Fruit fly (Drosophila melanogaster): Measurements from ENCODE around the gene Invadolysin.

Gene Invadolysin

DNA sequence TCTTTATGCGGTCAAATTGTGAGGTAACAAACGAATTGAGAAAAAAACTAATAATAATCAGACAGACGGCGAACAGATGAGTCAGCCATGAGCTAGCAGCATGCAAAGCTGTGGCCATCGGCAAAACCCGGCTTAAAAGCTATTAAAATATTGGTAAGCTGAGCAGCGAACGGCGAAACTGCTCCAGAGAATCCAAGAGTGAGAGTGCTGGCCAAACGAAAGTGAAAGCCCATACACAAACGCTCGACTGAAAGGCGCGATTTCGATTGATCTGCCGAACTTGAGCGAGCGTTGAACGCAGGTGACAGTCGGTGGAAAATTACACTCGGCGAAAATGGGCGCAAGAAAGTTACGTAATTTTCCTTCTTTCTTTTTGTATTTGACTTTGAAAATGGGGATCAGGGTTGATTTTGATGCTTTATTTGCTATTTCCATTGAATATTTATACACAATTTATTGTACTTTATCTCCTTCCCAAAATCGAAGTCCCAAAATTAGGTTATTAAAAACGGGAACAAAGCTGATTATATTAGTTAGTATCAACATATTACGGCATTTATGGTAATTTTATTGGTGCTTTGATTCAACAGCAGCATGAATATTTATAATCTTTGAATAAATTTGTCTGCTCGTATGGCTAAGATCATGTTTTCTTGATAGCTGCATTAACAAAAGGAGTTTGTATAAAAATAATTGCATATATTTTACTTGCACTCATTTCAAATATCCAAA is 5.4 kb downstream of the Invadolysin start:
- TF ChIP-seq net (GFP tag; optimal IDR thresholded peaks at IDR 0.05) (no peak), CG11762 (GFP tag; optimal IDR thresholded peaks at IDR 0.05; ENCODE audit: insufficient read depth) (no peak), CG6808 (GFP tag; optimal IDR thresholded peaks at IDR 0.05) (no peak), svp (GFP tag) (peak; percentile 33), CG6163 (GFP tag; IDR thresholded peaks at IDR 0.05) (0 out of 3 replicates have a peak, but pooled peaks have one; percentile 22), acj6 (GFP tag; optimal IDR thresholded peaks at IDR 0.05) (no peak), Hr4 (GFP tag; optimal IDR thresholded peaks at IDR 0.05) (peak; percentile 56), achi (GFP tag; optimal IDR thresholded peaks at IDR 0.05) (no peak), CG9139 (GFP tag; optimal IDR thresholded peaks at IDR 0.05) (no peak), CG6276 (GFP tag; optimal IDR thresholded peaks at IDR 0.05) (peak; percentile 32), CG11902 (GFP tag; optimal IDR thresholded peaks at IDR 0.05) (no peak), CG16779 (tag; optimal IDR thresholded peaks at IDR 0.05) (no peak), CG10631 (GFP tag; optimal IDR thresholded peaks at IDR 0.05) (no peak), CG4318 (GFP tag; optimal IDR thresholded peaks at IDR 0.05) (peak; percentile 58), lz (GFP tag; optimal IDR thresholded peaks at IDR 0.05) (no peak), dsx (GFP tag; optimal IDR thresholded peaks at IDR 0.05; ENCODE audit: poor library complexity, severe bottlenecking) (no peak), Smox (GFP tag; optimal IDR thresholded peaks at IDR 0.05) (no peak), Eip78C (GFP tag) (peak; percentile 41), CG32006 (GFP tag; optimal IDR thresholded peaks at IDR 0.05) (peak; percentile 71), eg (GFP tag; IDR thresholded peaks at IDR 0.05) (0 out of 3 replicates have a peak, but pooled peaks have one; percentile 17), Blimp-1 (GFP tag; optimal IDR thresholded peaks at IDR 0.05) (peak; percentile 78)

DNA sequence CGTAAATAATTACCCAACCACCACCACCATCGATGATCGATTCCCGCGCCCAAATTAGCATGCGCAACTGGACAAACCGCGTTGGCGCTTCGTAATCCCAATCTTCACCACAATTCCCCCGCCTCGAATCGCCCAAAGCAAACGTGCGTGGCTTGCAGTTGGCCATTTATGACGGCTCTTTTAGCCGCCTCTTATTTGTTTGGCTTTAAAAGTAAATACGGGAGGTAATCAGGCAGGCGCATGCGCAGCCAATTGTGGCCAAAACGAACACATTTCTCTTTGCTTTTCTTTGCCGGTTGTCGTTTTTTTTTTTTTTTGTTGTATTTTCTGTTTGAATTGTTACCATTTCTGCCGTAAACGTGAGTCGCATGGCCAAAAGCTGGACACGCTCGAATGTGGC is 6.1 kb downstream of the Invadolysin start:
- TF ChIP-seq fkh (GFP tag; optimal IDR thresholded peaks at IDR 0.05) (peak; percentile 37), CG6276 (GFP tag; optimal IDR thresholded peaks at IDR 0.05) (no peak)

DNA sequence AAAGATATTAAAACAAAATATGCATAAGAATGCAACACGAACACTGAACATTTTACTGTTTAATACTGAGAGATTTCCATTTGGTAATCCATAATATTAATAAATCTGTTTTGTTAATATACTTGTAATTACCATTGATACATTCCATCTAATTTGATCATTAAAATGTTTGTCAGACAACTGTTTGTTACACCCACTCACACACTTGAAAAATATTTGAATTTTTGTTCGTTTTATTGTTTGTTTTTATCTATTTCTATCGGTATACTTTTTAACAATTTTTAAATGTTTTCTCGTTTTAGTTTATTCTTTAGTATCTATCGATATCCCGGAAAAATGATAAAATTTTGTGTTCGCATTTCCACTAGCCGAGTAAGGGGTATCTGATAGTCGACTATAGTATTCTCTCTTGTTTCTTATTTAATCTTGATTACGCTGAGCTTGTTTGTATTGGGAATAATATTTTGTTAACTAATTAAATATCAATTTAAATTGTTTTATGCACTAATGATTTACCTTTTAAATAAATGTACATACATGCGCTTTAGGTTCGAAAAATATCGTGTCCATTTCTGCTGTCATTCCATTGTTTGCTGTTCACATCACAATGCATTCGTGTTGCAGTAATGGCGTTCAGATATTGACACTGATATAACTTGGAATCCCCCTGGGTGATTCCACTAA is 7.5 kb downstream of the Invadolysin start, which contains the start of gene CG34303:
Gene CG34303 (minus strand): TSS at position 51 of the 684 bp plus-strand sequence.
- TF ChIP-seq Lpt (GFP tag; optimal IDR thresholded peaks at IDR 0.05) (no peak), fd85E (GFP tag; optimal IDR thresholded peaks at IDR 0.05) (no peak), Eip78C (GFP tag) (peak; percentile 27)

DNA sequence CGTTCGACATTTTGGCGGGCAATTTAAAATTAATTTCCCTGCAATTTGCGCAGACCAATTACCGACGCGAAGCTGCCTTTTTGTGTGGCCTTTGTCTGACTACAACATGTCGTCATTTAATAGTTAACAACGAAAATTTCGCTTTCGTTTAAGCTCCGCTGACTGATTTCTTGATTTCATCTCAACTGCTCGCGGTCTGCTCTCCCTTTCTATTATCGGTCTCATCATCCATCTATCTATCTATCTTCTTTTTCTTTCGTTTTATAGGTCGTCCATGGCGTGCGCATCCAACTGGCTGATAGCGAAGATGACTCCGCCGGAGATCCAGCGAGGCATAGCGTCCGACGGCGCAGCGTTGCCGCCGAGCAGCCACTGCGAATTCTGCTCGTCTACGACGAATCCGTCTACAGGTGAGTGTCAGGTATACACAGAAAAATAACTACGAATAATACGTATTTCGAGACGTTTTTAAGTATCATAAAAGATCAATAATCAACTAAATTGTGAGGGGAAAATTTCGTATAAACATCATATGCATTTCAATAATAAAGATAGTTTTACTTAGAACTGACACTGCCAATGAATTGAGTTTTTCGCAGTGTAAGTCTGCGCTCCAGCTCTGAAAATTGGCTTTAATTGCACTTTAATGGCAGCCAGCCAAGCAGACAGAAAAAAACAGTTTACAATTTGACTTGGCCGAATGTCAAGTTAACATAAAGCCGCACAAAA is 9.7 kb downstream of the Invadolysin start:
- TF ChIP-seq topi (GFP tag; optimal IDR thresholded peaks at IDR 0.05) (no peak), CG6163 (GFP tag; IDR thresholded peaks at IDR 0.05) (peak; percentile 79; the same call in 2 of the 3 replicates), Sox102F (GFP tag; optimal IDR thresholded peaks at IDR 0.05) (no peak), Eip75B (GFP tag; optimal IDR thresholded peaks at IDR 0.05) (peak; percentile 23), Gug (GFP tag; IDR thresholded peaks at IDR 0.05) (peak; percentile 62), salr (GFP tag; optimal IDR thresholded peaks at IDR 0.05) (peak in 1 of 2 experiments; percentile 33), dac (GFP tag; optimal IDR thresholded peaks at IDR 0.05) (peak; percentile 60), Smox (GFP tag; optimal IDR thresholded peaks at IDR 0.05) (no peak), CG11762 (GFP tag; optimal IDR thresholded peaks at IDR 0.05; ENCODE audit: insufficient read depth) (peak; percentile 19), CG15336 (GFP tag; IDR thresholded peaks at IDR 0.05) (peak; percentile 87), CG4318 (GFP tag; optimal IDR thresholded peaks at IDR 0.05) (peak; percentile 37), CG6792 (GFP tag; optimal IDR thresholded peaks at IDR 0.05) (peak; percentile 19), CG11294 (GFP tag; IDR thresholded peaks at IDR 0.05) (peak; percentile 53; the same call in 1 of the 2 replicates), Met (GFP tag; optimal IDR thresholded peaks at IDR 0.05) (no peak), CG1621 (tag; optimal IDR thresholded peaks at IDR 0.05) (no peak), achi (GFP tag; optimal IDR thresholded peaks at IDR 0.05) (peak; percentile 61), CG10631 (GFP tag; optimal IDR thresholded peaks at IDR 0.05) (peak; percentile 34), CG8119 (GFP tag; IDR thresholded peaks at IDR 0.05) (peak; percentile 74), acj6 (GFP tag; optimal IDR thresholded peaks at IDR 0.05) (peak; percentile 33), Lpt (GFP tag; optimal IDR thresholded peaks at IDR 0.05) (peak; percentile 41), OdsH (GFP tag; optimal IDR thresholded peaks at IDR 0.05) (no peak), fd59A (GFP tag; optimal IDR thresholded peaks at IDR 0.05) (no peak), CG11902 (GFP tag; optimal IDR thresholded peaks at IDR 0.05) (no peak), CG7368 (GFP tag; optimal IDR thresholded peaks at IDR 0.05) (peak; percentile 16), Blimp-1 (GFP tag; optimal IDR thresholded peaks at IDR 0.05) (no peak), Hr4 (GFP tag; optimal IDR thresholded peaks at IDR 0.05) (peak; percentile 75), pdm3 (GFP tag; optimal IDR thresholded peaks at IDR 0.05) (peak; percentile 58), CG8319 (GFP tag; optimal IDR thresholded peaks at IDR 0.05) (peak; percentile 8)
